Fruit fly (Drosophila melanogaster) whole organism, prepupa: ENCODE data around the gene Cdk12.

ENCODE experiments used
- Blimp-1 ChIP-seq: fragments of 200-800 bp; sonication (Bioruptor generic); optimal IDR thresholded peaks from 3 replicates; lab custom pipeline; 2017; ENCODE audit warnings: missing biosample characterization, missing genetic modification characterization, mild to moderate bottlenecking, moderate library complexity, missing genetic modification reagents
- CG10669 ChIP-seq: fragments of 200-800 bp; sonication (Bioruptor generic); optimal IDR thresholded peaks from 3 replicates; lab custom pipeline; 2018; ENCODE audit warnings: missing biosample characterization, mild to moderate bottlenecking, missing genetic modification characterization, moderate library complexity
- CG11294 ChIP-seq: fragments of 200-800 bp; sonication (Bioruptor generic); IDR thresholded peaks from 2 replicates; pipeline ENCODE4 v1.3.6; 2022; ENCODE audit warnings: missing biosample characterization, missing genetic modification characterization
- CG11762 ChIP-seq: fragments of 200-800 bp; sonication (Bioruptor generic); optimal IDR thresholded peaks from 3 replicates; lab custom pipeline; 2016; ENCODE audit warnings: missing biosample characterization, missing genetic modification characterization; ENCODE audit not compliant: insufficient read depth
- CG1621 ChIP-seq: fragments of 200-800 bp; sonication (Bioruptor generic); optimal IDR thresholded peaks from 3 replicates; lab custom pipeline; 2018; ENCODE audit warnings: missing biosample characterization, mild to moderate bottlenecking, missing genetic modification characterization
- CG16779 ChIP-seq: fragments of 200-800 bp; sonication (Bioruptor generic); optimal IDR thresholded peaks from 3 replicates; lab custom pipeline; 2017; ENCODE audit warnings: missing biosample characterization, mild to moderate bottlenecking, missing genetic modification characterization
- CG3032 ChIP-seq: fragments of 200-800 bp; optimal IDR thresholded peaks from 2 replicates; lab custom pipeline; 2019; ENCODE audit warnings: missing biosample characterization, mild to moderate bottlenecking, missing genetic modification characterization, moderate library complexity
- CG31627 ChIP-seq: fragments of 200-800 bp; sonication (Bioruptor generic); optimal IDR thresholded peaks from 3 replicates; lab custom pipeline; 2016; ENCODE audit warnings: missing biosample characterization, missing genetic modification characterization
- CG32006 ChIP-seq: fragments of 200-800 bp; sonication (Bioruptor generic); optimal IDR thresholded peaks from 3 replicates; lab custom pipeline; 2017; ENCODE audit warnings: missing biosample characterization, mild to moderate bottlenecking, missing genetic modification characterization
- CG34406 ChIP-seq: fragments of 200-800 bp; sonication (Bioruptor generic); optimal IDR thresholded peaks from 3 replicates; lab custom pipeline; 2016; ENCODE audit warnings: missing biosample characterization, missing genetic modification characterization
- CG3919 ChIP-seq: fragments of 200-800 bp; sonication (Bioruptor generic); optimal IDR thresholded peaks from 3 replicates; lab custom pipeline; 2016; ENCODE audit warnings: missing biosample characterization, missing genetic modification characterization
- CG4318 ChIP-seq: fragments of 200-800 bp; sonication (Bioruptor generic); optimal IDR thresholded peaks from 3 replicates; lab custom pipeline; 2017; ENCODE audit warnings: missing biosample characterization, mild to moderate bottlenecking, missing genetic modification characterization
- CG6792 ChIP-seq: fragments of 200-800 bp; sonication (Bioruptor generic); optimal IDR thresholded peaks from 3 replicates; lab custom pipeline; 2016; ENCODE audit warnings: missing biosample characterization, missing genetic modification characterization
- CG6808 ChIP-seq: fragments of 200-800 bp; sonication (Bioruptor generic); optimal IDR thresholded peaks from 3 replicates; lab custom pipeline; 2017; ENCODE audit warnings: missing biosample characterization, missing genetic modification characterization, mild to moderate bottlenecking, moderate library complexity, missing genetic modification reagents
- CG6854 ChIP-seq: fragments of 200-800 bp; sonication (Bioruptor generic); optimal IDR thresholded peaks from 2 replicates; lab custom pipeline; 2017; ENCODE audit warnings: missing biosample characterization, mild to moderate bottlenecking, missing genetic modification characterization
- CG8119 ChIP-seq: fragments of 200-800 bp; sonication (Bioruptor generic); IDR thresholded peaks from 3 replicates; pipeline ENCODE4 v1.3.6; 2022; ENCODE audit warnings: missing biosample characterization, missing genetic modification characterization
- CG8319 ChIP-seq: fragments of 200-800 bp; sonication (Bioruptor generic); optimal IDR thresholded peaks from 3 replicates; lab custom pipeline; 2016; ENCODE audit warnings: missing biosample characterization, missing genetic modification characterization
- CG9139 ChIP-seq: fragments of 200-800 bp; sonication (Bioruptor generic); optimal IDR thresholded peaks from 3 replicates; lab custom pipeline; 2017; ENCODE audit warnings: missing biosample characterization, mild to moderate bottlenecking, missing genetic modification characterization
- Eip78C ChIP-seq: fragments of 200-800 bp; sonication (Bioruptor generic); peaks from one replicate; lab custom pipeline; 2016; ENCODE audit warnings: missing biosample characterization, missing genetic modification characterization
- Eip93F ChIP-seq: fragments of 200-800 bp; sonication (Bioruptor generic); optimal IDR thresholded peaks from 2 replicates; lab custom pipeline; 2016; ENCODE audit warnings: missing biosample characterization, mild to moderate bottlenecking, missing genetic modification characterization
- Ets21C ChIP-seq: fragments of 200-800 bp; sonication (Bioruptor generic); optimal IDR thresholded peaks from 3 replicates; lab custom pipeline; 2016; ENCODE audit warnings: missing biosample characterization, missing genetic modification characterization
- Ets96B ChIP-seq: fragments of 200-800 bp; optimal IDR thresholded peaks from 2 replicates; lab custom pipeline; 2019; ENCODE audit warnings: missing biosample characterization, mild to moderate bottlenecking, missing genetic modification characterization, moderate library complexity
- Gug ChIP-seq: fragments of 200-800 bp; sonication (Bioruptor generic); IDR thresholded peaks from 2 replicates; pipeline ENCODE4 v1.3.6; 2022; ENCODE audit warnings: missing biosample characterization, missing genetic modification characterization
- Hr39 ChIP-seq: fragments of 200-800 bp; sonication (Bioruptor generic); optimal IDR thresholded peaks from 2 replicates; lab custom pipeline; 2016; ENCODE audit warnings: missing biosample characterization, missing genetic modification characterization
- Hr4 ChIP-seq: fragments of 200-800 bp; sonication (Bioruptor generic); optimal IDR thresholded peaks from 3 replicates; lab custom pipeline; 2016; ENCODE audit warnings: missing biosample characterization, missing genetic modification characterization
- Lpt ChIP-seq: fragments of 200-800 bp; sonication (Bioruptor generic); optimal IDR thresholded peaks from 3 replicates; lab custom pipeline; 2016; ENCODE audit warnings: missing biosample characterization, missing genetic modification characterization
- Met ChIP-seq: fragments of 200-800 bp; sonication (Bioruptor generic); optimal IDR thresholded peaks from 3 replicates; lab custom pipeline; 2016; ENCODE audit warnings: missing biosample characterization, missing genetic modification characterization
- OdsH ChIP-seq: fragments of 200-800 bp; sonication (Bioruptor generic); optimal IDR thresholded peaks from 3 replicates; lab custom pipeline; 2016; ENCODE audit warnings: missing biosample characterization, missing genetic modification characterization
- Smox ChIP-seq: fragments of 200-800 bp; sonication (Bioruptor generic); optimal IDR thresholded peaks from 3 replicates; lab custom pipeline; 2016; ENCODE audit warnings: missing biosample characterization, missing genetic modification characterization
- Sox102F ChIP-seq: fragments of 200-800 bp; sonication (Bioruptor generic); optimal IDR thresholded peaks from 2 replicates; lab custom pipeline; 2016; ENCODE audit warnings: missing biosample characterization, mild to moderate bottlenecking, missing genetic modification characterization
- achi ChIP-seq: fragments of 200-800 bp; sonication (Bioruptor generic); optimal IDR thresholded peaks from 3 replicates; lab custom pipeline; 2016; ENCODE audit warnings: missing biosample characterization, missing genetic modification characterization
- acj6 ChIP-seq: fragments of 200-800 bp; sonication (Bioruptor generic); optimal IDR thresholded peaks from 3 replicates; lab custom pipeline; 2016; ENCODE audit warnings: missing biosample characterization, missing genetic modification characterization
- cyc ChIP-seq: fragments of 200-800 bp; sonication (Bioruptor generic); optimal IDR thresholded peaks from 3 replicates; lab custom pipeline; 2016; ENCODE audit warnings: missing biosample characterization, missing genetic modification characterization
- dac ChIP-seq: fragments of 200-800 bp; sonication (Bioruptor generic); optimal IDR thresholded peaks from 2 replicates; lab custom pipeline; 2017; ENCODE audit warnings: missing biosample characterization, mild to moderate bottlenecking, missing genetic modification characterization
- dsx ChIP-seq: fragments of 200-800 bp; optimal IDR thresholded peaks from 3 replicates; lab custom pipeline; 2019; ENCODE audit warnings: missing biosample characterization, mild to moderate bottlenecking, missing genetic modification characterization, moderate library complexity; ENCODE audit not compliant: poor library complexity, severe bottlenecking
- fd59A ChIP-seq: fragments of 200-800 bp; sonication (Bioruptor generic); optimal IDR thresholded peaks from 2 replicates; lab custom pipeline; 2017; ENCODE audit warnings: missing biosample characterization, mild to moderate bottlenecking, missing genetic modification characterization, missing genetic modification reagents
- fd85E ChIP-seq: fragments of 200-800 bp; sonication (Bioruptor generic); optimal IDR thresholded peaks from 3 replicates; lab custom pipeline; 2016; ENCODE audit warnings: missing biosample characterization, missing genetic modification characterization
- fkh ChIP-seq: fragments of 200-800 bp; sonication (Bioruptor generic); optimal IDR thresholded peaks from 3 replicates; lab custom pipeline; 2017; ENCODE audit warnings: missing biosample characterization, mild to moderate bottlenecking, missing genetic modification characterization, moderate library complexity
- net ChIP-seq: fragments of 200-800 bp; sonication (Bioruptor generic); optimal IDR thresholded peaks from 3 replicates; lab custom pipeline; 2016; ENCODE audit warnings: missing biosample characterization, missing genetic modification characterization
- pdm3 ChIP-seq: fragments of 200-800 bp; sonication (Bioruptor generic); optimal IDR thresholded peaks from 3 replicates; lab custom pipeline; 2016; ENCODE audit warnings: missing biosample characterization, missing genetic modification characterization
- salr ChIP-seq, 2 experiments: fragments of 200-800 bp; sonication (Bioruptor generic); optimal IDR thresholded peaks; 3 replicates each; lab custom pipeline; 2016 to 2018; ENCODE audit warnings: missing biosample characterization in 2 of 2, missing genetic modification characterization in 2 of 2, mild to moderate bottlenecking in 1 of 2
- spab ChIP-seq: fragments of 200-800 bp; sonication (Bioruptor generic); optimal IDR thresholded peaks from 2 replicates; lab custom pipeline; 2017; ENCODE audit warnings: missing biosample characterization, mild to moderate bottlenecking, missing genetic modification characterization, missing genetic modification reagents
- ss ChIP-seq, 2 experiments: fragments of 200-800 bp; sonication (Bioruptor generic); optimal IDR thresholded peaks; 2 replicates in 1 of 2; 3 replicates in 1 of 2; lab custom pipeline; 2017 to 2018; ENCODE audit warnings: mild to moderate bottlenecking in 2 of 2, missing biosample characterization in 2 of 2, missing genetic modification characterization in 2 of 2, moderate library complexity in 1 of 2
- svp ChIP-seq: fragments of 200-800 bp; sonication (Bioruptor generic); peaks from one replicate; lab custom pipeline; 2016; ENCODE audit warnings: missing biosample characterization, missing genetic modification characterization
- topi ChIP-seq: fragments of 200-800 bp; sonication (Bioruptor generic); optimal IDR thresholded peaks from 3 replicates; lab custom pipeline; 2016; ENCODE audit warnings: missing biosample characterization, missing genetic modification characterization
- vri ChIP-seq: fragments of 200-800 bp; sonication (Bioruptor generic); optimal IDR thresholded peaks from 3 replicates; lab custom pipeline; 2016; ENCODE audit warnings: missing biosample characterization, mild to moderate bottlenecking, missing genetic modification characterization

Gene Cdk12

dm6 chr3L:21516716-21517266 lies 685 bp downstream of the Cdk12 start (continued):
- TF ChIP-seq Sox102F (GFP tag; lab: Kevin White, UChicago) (peak; percentile 56), Ets96B (peak; percentile 8), Ets21C (GFP tag; lab: Kevin White, UChicago) (peak; percentile 12), Lpt (GFP tag; lab: Kevin White, UChicago) (peak; percentile 44), dac (no peak), CG16779 (no peak), fd59A (GFP tag; lab: Kevin White, UChicago) (no peak), CG32006 (GFP tag; lab: Kevin White, UChicago) (peak; percentile 24), pdm3 (GFP tag; lab: Kevin White, UChicago) (peak; percentile 64), dsx (peak; percentile 23), Met (GFP tag; lab: Kevin White, UChicago) (peak; percentile 46), Blimp-1 (GFP tag; lab: Kevin White, UChicago) (no peak), OdsH (GFP tag; lab: Kevin White, UChicago) (peak; percentile 49), CG11762 (GFP tag; lab: Kevin White, UChicago) (peak; percentile 50), CG11294 (GFP tag; lab: Robert Waterston, UW) (no peak), CG31627 (GFP tag; lab: Kevin White, UChicago) (peak; percentile 42), CG9139 (GFP tag; lab: Kevin White, UChicago) (no peak), CG8119 (no peak), fd85E (GFP tag; lab: Kevin White, UChicago) (no peak), achi (GFP tag; lab: Kevin White, UChicago) (peak; percentile 73), CG6792 (GFP tag; lab: Kevin White, UChicago) (peak; percentile 57), CG3919 (peak; percentile 32), net (GFP tag; lab: Kevin White, UChicago) (peak; percentile 25), Smox (GFP tag; lab: Kevin White, UChicago) (peak; percentile 50), topi (peak; percentile 52), CG1621 (no peak), Hr39 (GFP tag; lab: Kevin White, UChicago) (peak; percentile 54), acj6 (GFP tag; lab: Kevin White, UChicago) (peak; percentile 31)

dm6 chr3L:21518345-21518744 lies 2.2 kb downstream of the Cdk12 start:
- TF ChIP-seq CG6808 (GFP tag; lab: Kevin White, UChicago), result no peak
- TF ChIP-seq CG34406 (GFP tag; lab: Kevin White, UChicago), result no peak
- TF ChIP-seq dsx, result no peak
- TF ChIP-seq Gug (GFP tag; lab: Robert Waterston, UW), result no peak

- TF ChIP-seq pdm3 (GFP tag; lab: Kevin White, UChicago) (no peak), CG3032 (tag; lab: Kevin White, UChicago) (no peak), spab (GFP tag; lab: Kevin White, UChicago) (no peak), vri (peak; percentile 35), Hr4 (no peak), Met (GFP tag; lab: Kevin White, UChicago) (no peak), achi (GFP tag; lab: Kevin White, UChicago) (no peak), CG6854 (GFP tag; lab: Kevin White, UChicago) (peak; percentile 54), Eip93F (GFP tag; lab: Kevin White, UChicago) (no peak), ss (GFP tag; optimal IDR thresholded peaks at IDR 0.05; lab: Kevin White, UChicago) (peak in 1 of 2 experiments; percentile 39), Ets96B (no peak), Gug (GFP tag; lab: Robert Waterston, UW) (no peak), CG9139 (GFP tag; lab: Kevin White, UChicago) (no peak), cyc (no peak), CG4318 (no peak), CG11294 (GFP tag; lab: Robert Waterston, UW) (no peak), salr (GFP tag; optimal IDR thresholded peaks at IDR 0.05; lab: Kevin White, UChicago) (no peak), svp (peak; percentile 79), Blimp-1 (GFP tag; lab: Kevin White, UChicago) (no peak), fkh (no peak), Eip78C (GFP tag; lab: Kevin White, UChicago) (peak; percentile 54), CG32006 (GFP tag; lab: Kevin White, UChicago) (no peak), CG10669 (GFP tag; lab: Kevin White, UChicago) (no peak), fd85E (GFP tag; lab: Kevin White, UChicago) (no peak), CG8319 (GFP tag; lab: Kevin White, UChicago) (no peak)
Measured at dm6 chr3L:21523059-21523836, 7.1 kb downstream of the Cdk12 start, which contains the start of gene CG7611. Gene CG7611, plus strand, starts transcription at chr3L:21523186.
